Fruit fly (Drosophila melanogaster): ENCODE results near the gene CG11722.

CG11722 gene

DNA sequence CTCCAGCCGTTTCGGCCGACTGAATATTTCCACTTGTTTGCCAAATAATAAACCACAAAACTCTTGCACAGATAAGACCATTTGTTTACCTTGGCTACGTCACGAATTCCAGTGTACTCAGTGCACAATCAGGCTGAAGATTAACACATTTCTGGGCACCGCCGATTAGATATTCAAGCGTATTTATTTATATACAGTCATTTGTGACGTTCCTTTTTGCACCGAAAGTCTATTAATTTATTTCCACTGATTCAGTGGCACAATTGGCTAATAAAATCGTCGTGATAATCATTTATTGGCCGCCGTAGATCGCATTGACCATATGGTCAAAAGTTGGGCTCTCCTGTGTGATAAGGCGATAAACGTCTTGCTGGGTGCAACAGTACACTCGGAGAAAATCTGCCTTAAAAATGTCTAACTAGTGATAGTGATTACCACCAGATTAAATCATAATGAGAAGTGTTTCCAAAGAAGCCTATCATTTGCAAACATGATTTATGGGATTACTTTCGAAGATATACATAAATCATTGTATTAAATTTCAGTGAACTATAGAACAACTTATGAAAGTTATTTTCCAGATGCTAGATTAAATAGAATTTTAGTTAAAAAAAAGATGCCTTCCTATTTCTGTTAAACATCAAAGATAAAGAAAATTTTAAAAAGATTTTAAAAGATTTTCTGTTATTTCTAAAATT, 9.1 kb upstream of the CG11722 start (continued):
- TF ChIP-seq CG7271 (tag; optimal IDR thresholded peaks at IDR 0.05) (no peak), Side (GFP tag; optimal IDR thresholded peaks at IDR 0.05) (no peak), CG14441 (GFP tag; IDR thresholded peaks at IDR 0.05) (no peak), CG8765 (GFP tag; IDR thresholded peaks at IDR 0.05) (no peak), chm (GFP tag; IDR thresholded peaks at IDR 0.05) (no peak), CG11695 (GFP tag; IDR thresholded peaks at IDR 0.05) (no peak), CG5953 (GFP tag; IDR thresholded peaks at IDR 0.05) (no peak), en (GFP tag; optimal IDR thresholded peaks at IDR 0.05) (no peak), CG3407 (GFP tag; optimal IDR thresholded peaks at IDR 0.05) (no peak), gcm (GFP tag; optimal IDR thresholded peaks at IDR 0.05) (no peak), Eip74EF (GFP tag; optimal IDR thresholded peaks at IDR 0.05) (no peak), dati (GFP tag; IDR thresholded peaks at IDR 0.05) (no peak), nau (GFP tag; optimal IDR thresholded peaks at IDR 0.05) (no peak), Sox100B (GFP tag; optimal IDR thresholded peaks at IDR 0.05) (peak; percentile 5), scrt (GFP tag; optimal IDR thresholded peaks at IDR 0.05) (peak; percentile 24), wdn (GFP tag; IDR thresholded peaks at IDR 0.05) (no peak), Neu2 (GFP tag; optimal IDR thresholded peaks at IDR 0.05; ENCODE audit: borderline replicate concordance) (no peak), CG8281 (tag; optimal IDR thresholded peaks at IDR 0.05) (no peak), Atf-2 (GFP tag; optimal IDR thresholded peaks at IDR 0.05) (no peak), stc (GFP tag; IDR thresholded peaks at IDR 0.05) (no peak), Dbx (GFP tag; IDR thresholded peaks at IDR 0.05) (no peak), tap (tag; optimal IDR thresholded peaks at IDR 0.05) (no peak), bsh (GFP tag; optimal IDR thresholded peaks at IDR 0.05) (no peak), Hsf (GFP tag; optimal IDR thresholded peaks at IDR 0.05) (no peak), ken (GFP tag; IDR thresholded peaks at IDR 0.05) (no peak), chinmo (GFP tag; IDR thresholded peaks at IDR 0.05; ENCODE audit: partially characterized antibody) (0 out of 4 replicates have a peak, but pooled peaks have one; percentile 44), ranshi (GFP tag; IDR thresholded peaks at IDR 0.05) (no peak), HHEX (GFP tag; optimal IDR thresholded peaks at IDR 0.05) (peak; percentile 11), Gug (GFP tag; IDR thresholded peaks at IDR 0.05) (no peak), grn (GFP tag; optimal IDR thresholded peaks at IDR 0.05) (peak; percentile 77), ERR (GFP tag; optimal IDR thresholded peaks at IDR 0.05) (no peak), vvl (GFP tag; IDR thresholded peaks at IDR 0.05) (no peak), exex (tag; optimal IDR thresholded peaks at IDR 0.05) (peak; percentile 99), wek (GFP tag; optimal IDR thresholded peaks at IDR 0.05) (no peak), CG17802 (tag; optimal IDR thresholded peaks at IDR 0.05) (no peak), HLH4C (GFP tag; IDR thresholded peaks at IDR 0.05; ENCODE audit: partially characterized antibody) (no peak), gcm2 (GFP tag; optimal IDR thresholded peaks at IDR 0.05) (no peak), CG10366 (GFP tag; IDR thresholded peaks at IDR 0.05) (no peak), CG14860 (GFP tag; IDR thresholded peaks at IDR 0.05; ENCODE audit: partially characterized antibody) (no peak), CG15514 (GFP tag; optimal IDR thresholded peaks at IDR 0.05) (peak; percentile 22), CG8478 (optimal IDR thresholded peaks at IDR 0.05) (no peak), CG16813 (GFP tag; IDR thresholded peaks at IDR 0.05; ENCODE audit: partially characterized antibody) (no peak), Oli (tag; optimal IDR thresholded peaks at IDR 0.05) (peak; percentile 10), CG8089 (GFP tag; optimal IDR thresholded peaks at IDR 0.05) (no peak), emc (GFP tag; optimal IDR thresholded peaks at IDR 0.05) (no peak), Taf1 (GFP tag; IDR thresholded peaks at IDR 0.05) (no peak), CG8290 (GFP tag; optimal IDR thresholded peaks at IDR 0.05) (no peak), CG8290 (tag; optimal IDR thresholded peaks at IDR 0.05) (peak in 1 of 2 experiments; percentile 27), ab (GFP tag; optimal IDR thresholded peaks at IDR 0.05) (no peak), cas (GFP tag; IDR thresholded peaks at IDR 0.05) (no peak), gro (GFP tag; optimal IDR thresholded peaks at IDR 0.05) (peak; percentile 8)

All from whole organism, embryonic.